Worm (Caenorhabditis elegans): ENCODE results near the gene ncx-6.
"Not testable (repeated sequence)": the region's sequence is repeated elsewhere in the genome, so short reads cannot be mapped to it uniquely, and the experiment has no call there.

- TF ChIP-seq him-1, dao-5 (tag; optimal IDR thresholded peaks at IDR 0.05): not testable (repeated sequence)
These were observed 32.5 kb downstream of the ncx-6 start, which contains the start of gene C07A9.13 for ce11 chrIII:9681206-9681605.
